Worm (Caenorhabditis elegans) whole organism, late embryonic: Measurements from ENCODE around the gene unc-129.

Experiments
- C08G9.2 ChIP-seq: sonication (generic microtip); optimal IDR thresholded peaks from 2 replicates; lab custom pipeline; 2016; ENCODE audit warnings: mild to moderate bottlenecking, missing genetic modification characterization, moderate library complexity, missing compliant biosample characterization
- C38D4.7 ChIP-seq: fragments of 200-800 bp; sonication (Bioruptor generic); optimal IDR thresholded peaks from 2 replicates; lab custom pipeline; 2018; ENCODE audit warnings: mild to moderate bottlenecking, missing genetic modification characterization, moderate library complexity, missing compliant biosample characterization
- K02D7.2 ChIP-seq: sonication (generic microtip); optimal IDR thresholded peaks from 2 replicates; lab custom pipeline; 2017; ENCODE audit warnings: mild to moderate bottlenecking, missing genetic modification characterization, missing compliant biosample characterization
- T23F11.4 ChIP-seq: fragments of 200-800 bp; sonication (Bioruptor generic); optimal IDR thresholded peaks from 2 replicates; lab custom pipeline; 2018; ENCODE audit warnings: mild to moderate bottlenecking, missing genetic modification characterization, missing compliant biosample characterization
- Y22D7AL.16 ChIP-seq: sonication (generic microtip); optimal IDR thresholded peaks from 2 replicates; lab custom pipeline; 2016; ENCODE audit warnings: missing genetic modification characterization, missing compliant biosample characterization
- ceh-22 ChIP-seq: sonication (generic microtip); optimal IDR thresholded peaks from 2 replicates; lab custom pipeline; 2017; ENCODE audit warnings: missing biosample characterization, missing genetic modification characterization
- ceh-31 ChIP-seq: sonication (generic microtip); optimal IDR thresholded peaks from 2 replicates; lab custom pipeline; 2016; ENCODE audit warnings: missing genetic modification characterization, missing compliant biosample characterization
- ceh-34 ChIP-seq: sonication (generic microtip); optimal IDR thresholded peaks from 2 replicates; lab custom pipeline; 2016; ENCODE audit warnings: mild to moderate bottlenecking, missing genetic modification characterization, missing compliant biosample characterization
- ceh-45 ChIP-seq: fragments of 200-800 bp; sonication (Bioruptor generic); IDR thresholded peaks from 2 replicates; pipeline ENCODE4 v1.3.6; 2022; ENCODE audit warnings: missing genetic modification reagents, missing genetic modification characterization, missing compliant biosample characterization
- ceh-48 ChIP-seq: sonication (generic microtip); optimal IDR thresholded peaks from 2 replicates; lab custom pipeline; 2016; ENCODE audit warnings: missing genetic modification characterization, inconsistent platforms, missing compliant biosample characterization
- ceh-6 ChIP-seq: fragments of 200-800 bp; sonication (Bioruptor generic); optimal IDR thresholded peaks from 2 replicates; lab custom pipeline; 2018; ENCODE audit warnings: mild to moderate bottlenecking, missing genetic modification characterization, missing compliant biosample characterization
- ceh-9 ChIP-seq: sonication (generic microtip); optimal IDR thresholded peaks from 2 replicates; lab custom pipeline; 2016; ENCODE audit warnings: mild to moderate bottlenecking, missing genetic modification characterization, inconsistent platforms, missing compliant biosample characterization
- che-1 ChIP-seq: sonication (generic microtip); optimal IDR thresholded peaks from 2 replicates; lab custom pipeline; 2016; ENCODE audit warnings: mild to moderate bottlenecking, missing genetic modification characterization, missing compliant biosample characterization
- dmd-4 ChIP-seq: sonication (generic microtip); optimal IDR thresholded peaks from 2 replicates; lab custom pipeline; 2016; ENCODE audit warnings: borderline replicate concordance, missing genetic modification characterization, missing compliant biosample characterization
- dve-1 ChIP-seq: sonication (generic microtip); optimal IDR thresholded peaks from 2 replicates; lab custom pipeline; 2017; ENCODE audit warnings: antibody characterized with exemption, mild to moderate bottlenecking, missing genetic modification characterization, missing compliant biosample characterization
- elt-4 ChIP-seq: sonication (generic microtip); optimal IDR thresholded peaks from 2 replicates; lab custom pipeline; 2016; ENCODE audit warnings: missing genetic modification characterization, missing compliant biosample characterization
- ets-4 ChIP-seq: sonication (generic microtip); optimal IDR thresholded peaks from 2 replicates; lab custom pipeline; 2016; ENCODE audit warnings: missing genetic modification characterization, missing compliant biosample characterization
- fax-1 ChIP-seq: sonication (generic microtip); optimal IDR thresholded peaks from 2 replicates; lab custom pipeline; 2016; ENCODE audit warnings: missing genotype, missing genetic modification characterization, missing compliant biosample characterization
- fkh-10 ChIP-seq: fragments of 150-350 bp; optimal IDR thresholded peaks from 2 replicates; lab custom pipeline; 2014; ENCODE audit warnings: missing biosample characterization, missing genetic modification reagents, missing genetic modification characterization
- hlh-13 ChIP-seq: fragments of 200-800 bp; sonication (Bioruptor generic); optimal IDR thresholded peaks from 2 replicates; lab custom pipeline; 2018; ENCODE audit warnings: mild to moderate bottlenecking, missing genetic modification characterization, missing compliant biosample characterization
- hlh-15 ChIP-seq: sonication (generic microtip); optimal IDR thresholded peaks from 2 replicates; lab custom pipeline; 2016; ENCODE audit warnings: missing genetic modification characterization, missing compliant biosample characterization
- madf-2 ChIP-seq: sonication (generic microtip); optimal IDR thresholded peaks from 2 replicates; lab custom pipeline; 2017; ENCODE audit warnings: missing genetic modification characterization, missing compliant biosample characterization
- nhr-11 ChIP-seq: fragments of 150-350 bp; optimal IDR thresholded peaks from 2 replicates; lab custom pipeline; 2014; ENCODE audit warnings: missing biosample characterization, missing genetic modification characterization
- npax-4 ChIP-seq: sonication (generic microtip); optimal IDR thresholded peaks from 2 replicates; lab custom pipeline; 2016; ENCODE audit warnings: missing genetic modification characterization, missing compliant biosample characterization
- odd-2 ChIP-seq: sonication (generic microtip); optimal IDR thresholded peaks from 2 replicates; lab custom pipeline; 2017; ENCODE audit warnings: antibody characterized with exemption, mild to moderate bottlenecking, missing genetic modification characterization, missing compliant biosample characterization
- pat-9 ChIP-seq: fragments of 200-800 bp; sonication (Bioruptor generic); optimal IDR thresholded peaks from 2 replicates; lab custom pipeline; 2018; ENCODE audit warnings: mild to moderate bottlenecking, missing genetic modification characterization, moderate library complexity, missing compliant biosample characterization
- pha-2 ChIP-seq: sonication (generic microtip); optimal IDR thresholded peaks from 2 replicates; lab custom pipeline; 2017; ENCODE audit warnings: mild to moderate bottlenecking, missing genetic modification characterization, missing compliant biosample characterization
- pqm-1 ChIP-seq: sonication (generic microtip); optimal IDR thresholded peaks from 2 replicates; lab custom pipeline; 2016; ENCODE audit warnings: missing genetic modification characterization, missing compliant biosample characterization
- ref-2 ChIP-seq: sonication (generic microtip); optimal IDR thresholded peaks from 2 replicates; lab custom pipeline; 2016; ENCODE audit warnings: missing genetic modification characterization, missing compliant biosample characterization
- rnt-1 ChIP-seq: sonication (generic microtip); optimal IDR thresholded peaks from 2 replicates; lab custom pipeline; 2016; ENCODE audit warnings: missing genetic modification characterization, missing compliant biosample characterization
- sdc-2 ChIP-seq: sonication (generic microtip); optimal IDR thresholded peaks from 2 replicates; lab custom pipeline; 2016; ENCODE audit warnings: missing genotype, missing genetic modification characterization, missing compliant biosample characterization
- sox-2 ChIP-seq: fragments of 200-800 bp; sonication (Bioruptor generic); IDR thresholded peaks from 2 replicates; pipeline ENCODE4 v1.3.6; 2022; ENCODE audit warnings: missing genetic modification reagents, missing genetic modification characterization, missing compliant biosample characterization
- sox-4 ChIP-seq: sonication (generic microtip); optimal IDR thresholded peaks from 2 replicates; lab custom pipeline; 2017; ENCODE audit warnings: mild to moderate bottlenecking, missing genetic modification characterization, inconsistent platforms, missing compliant biosample characterization
- tbx-7 ChIP-seq: sonication (generic microtip); optimal IDR thresholded peaks from 2 replicates; lab custom pipeline; 2016; ENCODE audit warnings: missing genotype, missing genetic modification characterization, missing compliant biosample characterization
- ttx-3 ChIP-seq: sonication (generic microtip); optimal IDR thresholded peaks from 2 replicates; lab custom pipeline; 2016; ENCODE audit warnings: missing genetic modification reagents, missing genetic modification characterization, missing compliant biosample characterization
- unc-3 ChIP-seq, 2 experiments: fragments of 200-800 bp in 1 of 2; sonication (Bioruptor generic) in 1 of 2; sonication (generic microtip) in 1 of 2; conservative IDR thresholded peaks in 1 of 2; optimal IDR thresholded peaks in 1 of 2; 2 replicates each; pipeline versions ENCODE4 v1.3.6 to Lab custom; 2016 to 2022; ENCODE audit warnings: missing compliant biosample characterization in 2 of 2, missing genetic modification characterization in 2 of 2, missing genetic modification reagents in 1 of 2
- unc-55 ChIP-seq: sonication (generic microtip); optimal IDR thresholded peaks from 2 replicates; lab custom pipeline; 2017; ENCODE audit warnings: missing biosample characterization, missing genetic modification reagents, missing genetic modification characterization
- ztf-16 ChIP-seq: sonication (generic microtip); optimal IDR thresholded peaks from 2 replicates; lab custom pipeline; 2017; ENCODE audit warnings: missing genetic modification characterization, missing compliant biosample characterization

Gene unc-129

DNA sequence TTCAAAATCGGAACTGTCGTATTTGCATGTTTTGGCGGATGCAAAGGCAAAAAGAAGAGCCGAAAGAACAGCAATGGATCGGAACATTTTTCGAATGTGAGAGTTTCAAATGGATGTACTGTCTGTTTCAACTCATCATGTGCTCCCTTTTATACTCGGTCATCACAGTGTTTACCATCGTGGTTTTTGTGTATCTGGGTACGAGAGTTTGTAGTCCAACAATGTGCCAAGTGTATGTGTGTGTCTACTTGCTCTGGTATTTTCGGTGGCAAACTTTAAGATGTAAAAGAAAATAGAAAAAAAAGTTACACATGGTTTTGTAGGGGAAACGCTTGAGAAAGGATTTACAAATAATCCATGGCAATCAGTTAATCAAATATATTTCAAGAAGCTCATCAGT, 38.0 kb upstream of the unc-129 start, which contains the start of gene Y73F4A.2:
TSS of gene Y73F4A.2 (minus strand) at position 124 of the 400 bp plus-strand sequence.
- no peak for TF ChIP-seq ttx-3 (tag; lab: Kevin White, UChicago)
- no peak for TF ChIP-seq ets-4 (tag; lab: Kevin White, UChicago)
- no peak for TF ChIP-seq ceh-48
- no peak for TF ChIP-seq ceh-6 (GFP tag; lab: Kevin White, UChicago)
- TF ChIP-seq unc-55 (GFP tag; lab: Kevin White, UChicago) = no peak
- TF ChIP-seq elt-4 (tag; lab: Kevin White, UChicago) = no peak
- TF ChIP-seq Y22D7AL.16 (tag; lab: Kevin White, UChicago) = no peak
- TF ChIP-seq npax-4 (tag; lab: Kevin White, UChicago) = no peak
- no peak for TF ChIP-seq che-1 (tag; lab: Kevin White, UChicago)
- TF ChIP-seq, all 69 proteins: peak for 0

ce11 chrIV:9040393-9040792, 35.2 kb upstream of the unc-129 start, which contains the start of gene Y73F4A.3:
Gene Y73F4A.3, minus strand, starts transcription at chrIV:9040493.
- TF ChIP-seq Y22D7AL.16 (tag; lab: Kevin White, UChicago) (no peak), ceh-48 (no peak), C08G9.2 (tag; lab: Kevin White, UChicago) (no peak), ztf-16 (no peak), rnt-1 (tag; lab: Kevin White, UChicago) (no peak), hlh-13 (no peak)

DNA sequence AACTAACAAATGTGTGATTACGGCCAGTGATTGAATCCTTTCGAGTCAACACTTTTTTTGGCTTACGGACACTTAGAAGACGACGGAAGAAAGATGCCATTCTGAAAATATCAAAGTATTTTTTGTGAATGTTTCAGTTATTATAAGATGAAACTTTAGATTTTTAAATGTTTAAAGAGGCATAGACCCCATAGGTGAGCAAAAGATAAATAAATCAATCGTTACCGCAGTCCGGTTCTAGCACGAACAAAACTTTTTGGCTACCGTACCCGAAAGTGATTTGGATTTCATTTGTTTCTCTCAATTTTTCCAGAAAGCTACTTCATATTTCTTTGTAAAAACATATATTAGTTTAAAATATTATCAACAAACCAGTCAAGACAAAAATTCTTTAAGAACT, 31.9 kb upstream of the unc-129 start, which contains the start of gene C53D6.7:
TSS of gene C53D6.7 (minus strand) at position 101 of the 400 bp plus-strand sequence.
- TF ChIP-seq fax-1 (tag; lab: Kevin White, UChicago) (no peak), odd-2 (no peak), unc-3 (GFP tag; conservative IDR thresholded peaks at IDR 0.05; lab: Robert Waterston, UW) (no peak), unc-3 (tag; optimal IDR thresholded peaks at IDR 0.05; lab: Kevin White, UChicago) (no peak), dmd-4 (tag; lab: Kevin White, UChicago) (no peak), madf-2 (tag; lab: Kevin White, UChicago) (no peak), fkh-10 (GFP tag; lab: Kevin White, UChicago) (no peak), hlh-15 (no peak), tbx-7 (tag; lab: Kevin White, UChicago) (no peak), ztf-16 (no peak), dve-1 (tag; lab: Kevin White, UChicago) (no peak)

DNA sequence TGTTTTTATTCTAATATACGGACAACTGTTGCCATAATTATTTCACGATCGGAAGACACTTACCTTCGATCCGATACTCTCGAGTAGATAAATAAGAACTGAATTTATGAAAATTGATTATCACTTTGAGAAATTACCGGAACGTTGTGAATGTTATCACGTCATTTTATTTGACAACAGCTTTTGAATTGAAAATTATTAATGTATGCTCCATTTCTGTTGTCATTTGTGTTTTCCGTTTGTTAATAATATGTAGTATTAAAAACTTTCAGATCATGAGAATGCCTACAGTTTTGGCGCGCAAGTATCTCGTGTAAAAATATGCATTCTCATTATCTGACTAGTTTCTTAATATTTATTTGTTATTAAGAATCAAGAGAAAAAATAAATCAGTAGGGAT, 29.1 kb upstream of the unc-129 start, which contains the start of gene C53D6.10:
TSS of gene C53D6.10 (minus strand) at position 101 of the 400 bp plus-strand sequence.
- no peak for TF ChIP-seq sox-2 (GFP tag; lab: Robert Waterston, UW)
- TF ChIP-seq sdc-2 (tag; lab: Kevin White, UChicago) = no peak
- no peak for TF ChIP-seq odd-2
- TF ChIP-seq K02D7.2 (tag; lab: Kevin White, UChicago) = no peak
- no peak for TF ChIP-seq ceh-45 (GFP tag; lab: Robert Waterston, UW)
- no peak for TF ChIP-seq tbx-7 (tag; lab: Kevin White, UChicago)
- no peak for TF ChIP-seq ceh-9 (tag; lab: Kevin White, UChicago)
- no peak for TF ChIP-seq ceh-34 (tag; lab: Kevin White, UChicago)
- TF ChIP-seq T23F11.4 (GFP tag; lab: Kevin White, UChicago) = no peak
- no peak for TF ChIP-seq pqm-1
- no peak for TF ChIP-seq ceh-22 (tag; lab: Kevin White, UChicago)
- TF ChIP-seq ceh-31 (tag; lab: Kevin White, UChicago) = no peak
- TF ChIP-seq rnt-1 (tag; lab: Kevin White, UChicago) = no peak
- TF ChIP-seq sox-4 (tag; lab: Kevin White, UChicago) = no peak
- no peak for TF ChIP-seq pat-9
- TF ChIP-seq C38D4.7 = no peak
- no peak for TF ChIP-seq pha-2 (tag; lab: Kevin White, UChicago)
- TF ChIP-seq hlh-13 = no peak
- no peak for TF ChIP-seq ref-2 (tag; lab: Kevin White, UChicago)
- TF ChIP-seq nhr-11 (tag; lab: Kevin White, UChicago) = no peak
